Fruit fly (Drosophila melanogaster) whole organism, embryonic: ENCODE results near the gene Dhdds.

Experiments used
- Atf6 ChIP-seq: fragments of 200-800 bp; sonication (Bioruptor generic); IDR thresholded peaks from 2 replicates; pipeline ENCODE4 v1.3.6; 2022; ENCODE audit warnings: missing biosample characterization, missing genetic modification characterization
- B-H1 ChIP-seq: fragments of 200-800 bp; sonication (Bioruptor generic); IDR thresholded peaks from 3 replicates; pipeline ENCODE4 v1.3.6; 2022; ENCODE audit warnings: missing biosample characterization, missing genetic modification characterization
- Blimp-1 ChIP-seq: fragments of 200-800 bp; sonication (Bioruptor generic); optimal IDR thresholded peaks from 3 replicates; lab custom pipeline; 2018; ENCODE audit warnings: missing biosample characterization, missing genetic modification characterization, mild to moderate bottlenecking, moderate library complexity, missing genetic modification reagents
- C15 ChIP-seq: fragments of 200-800 bp; sonication (Bioruptor generic); IDR thresholded peaks from 3 replicates; pipeline ENCODE4 v1.3.6; 2022; ENCODE audit warnings: missing biosample characterization, missing genetic modification characterization
- CG10366 ChIP-seq: fragments of 200-800 bp; sonication (Bioruptor generic); IDR thresholded peaks from 2 replicates; pipeline ENCODE4 v1.3.6; 2022; ENCODE audit warnings: missing biosample characterization, missing genetic modification characterization
- CG10543 ChIP-seq: fragments of 200-800 bp; sonication (Bioruptor generic); optimal IDR thresholded peaks from 3 replicates; lab custom pipeline; 2017; ENCODE audit warnings: missing biosample characterization, mild to moderate bottlenecking, missing genetic modification characterization, moderate library complexity
- CG12744 ChIP-seq: fragments of 200-800 bp; sonication (Bioruptor generic); optimal IDR thresholded peaks from 2 replicates; lab custom pipeline; 2016; ENCODE audit warnings: missing biosample characterization, missing genetic modification characterization
- CG13296 ChIP-seq: fragments of 200-800 bp; sonication (Bioruptor generic); optimal IDR thresholded peaks from 3 replicates; lab custom pipeline; 2018; ENCODE audit warnings: missing biosample characterization, mild to moderate bottlenecking, missing genetic modification characterization
- CG14860 ChIP-seq: fragments of 200-800 bp; sonication (Bioruptor generic); IDR thresholded peaks from 3 replicates; pipeline ENCODE4 v1.3.6; 2022; ENCODE audit warnings: missing biosample characterization, missing genetic modification characterization; ENCODE audit not compliant: partially characterized antibody
- CG1529 ChIP-seq: fragments of 200-800 bp; sonication (Bioruptor generic); optimal IDR thresholded peaks from 3 replicates; lab custom pipeline; 2018; ENCODE audit warnings: missing biosample characterization, missing genetic modification characterization
- CG30403 ChIP-seq: fragments of 200-800 bp; sonication (Bioruptor generic); optimal IDR thresholded peaks from 3 replicates; lab custom pipeline; 2016; ENCODE audit warnings: missing biosample characterization, missing genetic modification characterization
- CG31441 ChIP-seq: fragments of 200-800 bp; sonication (Bioruptor generic); IDR thresholded peaks from 2 replicates; pipeline ENCODE4 v1.3.6; 2022; ENCODE audit warnings: missing biosample characterization, missing genetic modification characterization
- CG33557 ChIP-seq: fragments of 200-800 bp; sonication (Bioruptor generic); optimal IDR thresholded peaks from 2 replicates; lab custom pipeline; 2019; ENCODE audit warnings: missing biosample characterization, mild to moderate bottlenecking, missing genetic modification characterization, moderate library complexity
- CG3995 ChIP-seq: fragments of 200-800 bp; sonication (Bioruptor generic); optimal IDR thresholded peaks from 3 replicates; lab custom pipeline; 2016; ENCODE audit warnings: missing biosample characterization, missing genetic modification characterization
- CG4360 ChIP-seq: fragments of 200-800 bp; sonication (Bioruptor generic); IDR thresholded peaks from 2 replicates; pipeline ENCODE4 v1.3.6; 2022; ENCODE audit warnings: missing biosample characterization, missing genetic modification characterization
- CG43689 ChIP-seq: fragments of 200-800 bp; sonication (Bioruptor generic); IDR thresholded peaks from 2 replicates; pipeline ENCODE4 v1.3.6; 2022; ENCODE audit warnings: missing biosample characterization, missing genetic modification characterization
- CG4730 ChIP-seq: fragments of 200-800 bp; sonication (Bioruptor generic); IDR thresholded peaks from 2 replicates; pipeline ENCODE4 v1.3.6; 2022; ENCODE audit warnings: missing biosample characterization, missing genetic modification characterization
- CG7357 ChIP-seq: fragments of 200-800 bp; sonication (Bioruptor generic); IDR thresholded peaks from 3 replicates; pipeline ENCODE4 v1.3.6; 2022; ENCODE audit warnings: missing biosample characterization, missing genetic modification characterization
- CG9437 ChIP-seq: fragments of 200-800 bp; sonication (Bioruptor generic); optimal IDR thresholded peaks from 2 replicates; lab custom pipeline; 2018; ENCODE audit warnings: missing biosample characterization, mild to moderate bottlenecking, missing genetic modification characterization
- CG9797 ChIP-seq: fragments of 200-800 bp; sonication (Bioruptor generic); optimal IDR thresholded peaks from 3 replicates; lab custom pipeline; 2018; ENCODE audit warnings: missing biosample characterization, mild to moderate bottlenecking, missing genetic modification characterization
- CkIIα-i1 ChIP-seq: fragments of 200-800 bp; sonication (Bioruptor generic); IDR thresholded peaks from 2 replicates; pipeline ENCODE4 v1.3.6; 2022; ENCODE audit warnings: missing biosample characterization, missing genetic modification characterization
- D19A ChIP-seq: fragments of 200-800 bp; optimal IDR thresholded peaks from 3 replicates; lab custom pipeline; 2019; ENCODE audit warnings: missing biosample characterization, mild to moderate bottlenecking, missing genetic modification characterization, moderate library complexity
- Dfd ChIP-seq, 2 experiments: fragments of >200 bp; optimal IDR thresholded peaks; 2 replicates each; lab custom pipeline; 2017; ENCODE audit warnings: missing biosample characterization in 2 of 2, missing genetic modification characterization in 2 of 2
- Doc2 ChIP-seq: fragments of 200-800 bp; sonication (Bioruptor generic); IDR thresholded peaks from 2 replicates; pipeline ENCODE4 v1.3.6; 2022; ENCODE audit warnings: missing biosample characterization, missing genetic modification characterization
- Jarid2 ChIP-seq: fragments of 200-800 bp; sonication (Bioruptor generic); optimal IDR thresholded peaks from 3 replicates; lab custom pipeline; 2017; ENCODE audit warnings: mild to moderate bottlenecking, missing biosample characterization, missing genetic modification reagents, missing genetic modification characterization
- NFAT ChIP-seq: fragments of 200-800 bp; sonication (Bioruptor generic); IDR thresholded peaks from 2 replicates; pipeline ENCODE4 v1.3.6; 2022; ENCODE audit warnings: missing biosample characterization, missing genetic modification characterization
- Nf-YA ChIP-seq: fragments of 200-800 bp; sonication (Bioruptor generic); IDR thresholded peaks from 2 replicates; pipeline ENCODE4 v1.3.6; 2022; ENCODE audit warnings: missing biosample characterization, missing genetic modification characterization
- Side ChIP-seq: fragments of 200-800 bp; sonication (Bioruptor generic); optimal IDR thresholded peaks from 2 replicates; lab custom pipeline; 2016; ENCODE audit warnings: missing biosample characterization, missing genetic modification characterization
- bbx ChIP-seq: fragments of 200-800 bp; sonication (Bioruptor generic); IDR thresholded peaks from 2 replicates; pipeline ENCODE4 v1.3.6; 2022; ENCODE audit warnings: missing biosample characterization, missing genetic modification characterization; ENCODE audit not compliant: partially characterized antibody
- btn ChIP-seq: fragments of 200-800 bp; sonication (Bioruptor generic); optimal IDR thresholded peaks from 2 replicates; lab custom pipeline; 2016; ENCODE audit warnings: missing biosample characterization, missing genetic modification characterization
- cg ChIP-seq: fragments of 200-800 bp; sonication (Bioruptor generic); optimal IDR thresholded peaks from 3 replicates; lab custom pipeline; 2019; ENCODE audit warnings: missing biosample characterization, mild to moderate bottlenecking, missing genetic modification characterization, moderate library complexity
- crol ChIP-seq: fragments of 200-800 bp; sonication (Bioruptor generic); IDR thresholded peaks from 2 replicates; pipeline ENCODE4 v1.3.6; 2022; ENCODE audit warnings: missing biosample characterization, missing genetic modification characterization
- cwo ChIP-seq: fragments of 200-800 bp; sonication (Bioruptor generic); optimal IDR thresholded peaks from 3 replicates; lab custom pipeline; 2017; ENCODE audit warnings: missing biosample characterization, missing genetic modification characterization, mild to moderate bottlenecking, moderate library complexity, missing genetic modification reagents
- dati ChIP-seq: fragments of 200-800 bp; sonication (Bioruptor generic); IDR thresholded peaks from 2 replicates; pipeline ENCODE4 v1.3.6; 2022; ENCODE audit warnings: missing biosample characterization, missing genetic modification characterization
- emc ChIP-seq: fragments of 200-800 bp; sonication (Bioruptor generic); optimal IDR thresholded peaks from 2 replicates; lab custom pipeline; 2016; ENCODE audit warnings: missing biosample characterization, missing genetic modification characterization
- exex ChIP-seq: fragments of 200-800 bp; sonication (Bioruptor generic); optimal IDR thresholded peaks from 4 replicates; lab custom pipeline; 2018; ENCODE audit warnings: missing biosample characterization, mild to moderate bottlenecking, missing genetic modification characterization, moderate library complexity
- fru ChIP-seq: fragments of >200 bp; optimal IDR thresholded peaks from 2 replicates; lab custom pipeline; 2017
- gem ChIP-seq: fragments of 200-800 bp; sonication (Bioruptor generic); optimal IDR thresholded peaks from 2 replicates; lab custom pipeline; 2019; ENCODE audit warnings: missing biosample characterization, mild to moderate bottlenecking, missing genetic modification characterization, moderate library complexity
- gfzf ChIP-seq: fragments of 200-800 bp; sonication (Bioruptor generic); optimal IDR thresholded peaks from 2 replicates; lab custom pipeline; 2016; ENCODE audit warnings: missing biosample characterization, mild to moderate bottlenecking, missing genetic modification characterization, moderate library complexity
- gt ChIP-seq: fragments of 200-800 bp; sonication (Bioruptor generic); IDR thresholded peaks from 2 replicates; pipeline ENCODE4 v1.3.6; 2022; ENCODE audit warnings: missing biosample characterization, missing genetic modification characterization
- hb ChIP-seq: fragments of 200-800 bp; sonication (Bioruptor generic); IDR thresholded peaks from 3 replicates; pipeline ENCODE4 v1.3.6; 2022; ENCODE audit warnings: missing biosample characterization, missing genetic modification characterization; ENCODE audit not compliant: partially characterized antibody
- kah ChIP-seq: fragments of 200-800 bp; sonication (Bioruptor generic); optimal IDR thresholded peaks from 2 replicates; lab custom pipeline; 2018; ENCODE audit warnings: missing biosample characterization, mild to moderate bottlenecking, missing genetic modification characterization
- mirr ChIP-seq: fragments of 200-800 bp; sonication (Bioruptor generic); optimal IDR thresholded peaks from 3 replicates; lab custom pipeline; 2018; ENCODE audit warnings: missing biosample characterization, mild to moderate bottlenecking, missing genetic modification characterization
- nerfin-1 ChIP-seq: fragments of 200-800 bp; sonication (Bioruptor generic); optimal IDR thresholded peaks from 3 replicates; lab custom pipeline; 2019; ENCODE audit warnings: missing biosample characterization, mild to moderate bottlenecking, missing genetic modification characterization, moderate library complexity
- p53 ChIP-seq: fragments of 200-800 bp; sonication (Bioruptor generic); optimal IDR thresholded peaks from 2 replicates; lab custom pipeline; 2016; ENCODE audit warnings: missing biosample characterization, missing genetic modification characterization
- pfk ChIP-seq: fragments of 200-800 bp; sonication (Bioruptor generic); optimal IDR thresholded peaks from 2 replicates; lab custom pipeline; 2018; ENCODE audit warnings: missing biosample characterization, mild to moderate bottlenecking, missing genetic modification characterization, moderate library complexity
- ranshi ChIP-seq: fragments of 200-800 bp; sonication (Bioruptor generic); IDR thresholded peaks from 2 replicates; pipeline ENCODE4 v1.3.6; 2022; ENCODE audit warnings: missing biosample characterization, missing genetic modification characterization
- slou ChIP-seq: fragments of 200-800 bp; sonication (Bioruptor generic); optimal IDR thresholded peaks from 3 replicates; lab custom pipeline; 2016; ENCODE audit warnings: missing biosample characterization, missing genetic modification characterization
- ttk ChIP-seq: fragments of 200-800 bp; sonication (Bioruptor generic); IDR thresholded peaks from 2 replicates; pipeline ENCODE4 v2.1.2; 2022; ENCODE audit warnings: missing biosample characterization, missing genetic modification characterization
- unpg ChIP-seq: fragments of 200-800 bp; sonication (Bioruptor generic); optimal IDR thresholded peaks from 3 replicates; lab custom pipeline; 2018; ENCODE audit warnings: missing biosample characterization, mild to moderate bottlenecking, missing genetic modification characterization, moderate library complexity
- vfl ChIP-seq: fragments of 200-800 bp; sonication (Bioruptor generic); optimal IDR thresholded peaks from 2 replicates; lab custom pipeline; 2016; ENCODE audit warnings: missing biosample characterization, missing genetic modification characterization

The Dhdds gene

dm6 chrX:7968215-7968799, 35.2 kb upstream of the Dhdds start, which contains the start of gene sws (continued):
- TF ChIP-seq dati (GFP tag; lab: Robert Waterston, UW) (no peak), CG1529 (no peak), Blimp-1 (GFP tag; lab: Kevin White, UChicago) (peak; percentile 43), CG4730 (GFP tag; lab: Robert Waterston, UW) (no peak), D19A (tag; lab: Kevin White, UChicago) (peak; percentile 17), btn (GFP tag; lab: Kevin White, UChicago) (no peak), nerfin-1 (tag; lab: Kevin White, UChicago) (no peak), ttk (GFP tag; lab: Robert Waterston, UW) (no peak), Dfd (GFP tag; optimal IDR thresholded peaks at IDR 0.05; lab: Kevin White, UChicago) (no peak), bbx (GFP tag; lab: Robert Waterston, UW) (peak; percentile 70), ranshi (GFP tag; lab: Robert Waterston, UW) (peak; percentile 42; the same call in 1 of the 2 replicates), Atf6 (GFP tag; lab: Robert Waterston, UW) (no peak), cg (GFP tag; lab: Kevin White, UChicago) (no peak), crol (GFP tag; lab: Robert Waterston, UW) (no peak), kah (GFP tag; lab: Kevin White, UChicago) (no peak), pfk (GFP tag; lab: Kevin White, UChicago) (no peak), CG7357 (GFP tag; lab: Robert Waterston, UW) (no peak), CG14860 (peak; percentile 67), CG10543 (peak; percentile 28), CG43689 (no peak), Side (GFP tag; lab: Kevin White, UChicago) (no peak), CG9797 (GFP tag; lab: Kevin White, UChicago) (peak; percentile 14), CG31441 (peak; percentile 61), gt (GFP tag; lab: Robert Waterston, UW) (no peak), gem (tag; lab: Kevin White, UChicago) (peak; percentile 71), CG12744 (GFP tag; lab: Kevin White, UChicago) (no peak), B-H1 (GFP tag; lab: Robert Waterston, UW) (no peak), vfl (GFP tag; lab: Kevin White, UChicago) (no peak), CG4360 (GFP tag; lab: Robert Waterston, UW) (no peak), CG30403 (GFP tag; lab: Kevin White, UChicago) (peak; percentile 60), mirr (GFP tag; lab: Kevin White, UChicago) (no peak), CG9437 (GFP tag; lab: Kevin White, UChicago) (peak; percentile 28), CkIIα-i1 (GFP tag; lab: Robert Waterston, UW) (no peak), cwo (GFP tag; lab: Kevin White, UChicago) (peak; percentile 2), slou (GFP tag; lab: Kevin White, UChicago) (no peak), Jarid2 (GFP tag; lab: Kevin White, UChicago) (no peak), NFAT (no peak), CG13296 (peak; percentile 30), fru (lab: Kevin White, UChicago) (no peak), Nf-YA (no peak), gfzf (GFP tag; lab: Kevin White, UChicago) (peak; percentile 36), CG3995 (GFP tag; lab: Kevin White, UChicago) (no peak), C15 (GFP tag; lab: Robert Waterston, UW) (no peak), emc (no peak), CG10366 (GFP tag; lab: Robert Waterston, UW) (peak; percentile 12; the same call in 1 of the 2 replicates), p53 (no peak), Doc2 (GFP tag; lab: Robert Waterston, UW) (no peak), exex (no peak), unpg (GFP tag; lab: Kevin White, UChicago) (peak; percentile 36), CG33557 (GFP tag; lab: Kevin White, UChicago) (peak; percentile 1), hb (GFP tag; lab: Robert Waterston, UW) (no peak; the same call in 2 of the 3 replicates)
